Worm (Caenorhabditis elegans) whole organism, L2 larva: ENCODE data around the gene scl-26.

Experiments used
- ceh-16 ChIP-seq: fragments of 150-350 bp; optimal IDR thresholded peaks from 2 replicates; lab custom pipeline; 2014; ENCODE audit warnings: missing biosample characterization, missing genetic modification characterization
- ceh-82 ChIP-seq: fragments of 150-350 bp; optimal IDR thresholded peaks from 2 replicates; lab custom pipeline; 2014; ENCODE audit warnings: missing biosample characterization, missing genetic modification characterization

DNA sequence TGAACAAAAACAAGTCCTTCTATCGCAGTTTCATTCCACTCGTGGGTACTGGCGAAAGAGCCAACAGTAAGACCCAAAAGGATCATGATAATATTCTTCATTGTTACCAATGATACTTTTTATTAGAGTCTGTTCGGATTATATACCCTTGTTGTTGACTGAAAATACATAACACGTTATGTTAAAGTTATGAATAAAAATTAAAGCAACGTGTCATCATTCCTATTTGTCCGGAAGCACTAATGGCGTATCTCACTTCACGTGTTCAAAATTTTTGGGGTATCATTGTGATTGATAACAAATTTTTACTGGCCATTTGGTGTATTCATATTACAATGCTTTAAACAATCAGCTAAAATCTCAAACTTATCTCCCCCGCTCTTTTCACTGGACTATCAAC is at the start of gene scl-26:
- TF ChIP-seq ceh-82 (tag; lab: Kevin White, UChicago): no peak
- no peak for TF ChIP-seq ceh-16 (tag; lab: Kevin White, UChicago)
